Fruit fly (Drosophila melanogaster): Measurements from ENCODE around the gene CG32391.

CG32391 gene

DNA sequence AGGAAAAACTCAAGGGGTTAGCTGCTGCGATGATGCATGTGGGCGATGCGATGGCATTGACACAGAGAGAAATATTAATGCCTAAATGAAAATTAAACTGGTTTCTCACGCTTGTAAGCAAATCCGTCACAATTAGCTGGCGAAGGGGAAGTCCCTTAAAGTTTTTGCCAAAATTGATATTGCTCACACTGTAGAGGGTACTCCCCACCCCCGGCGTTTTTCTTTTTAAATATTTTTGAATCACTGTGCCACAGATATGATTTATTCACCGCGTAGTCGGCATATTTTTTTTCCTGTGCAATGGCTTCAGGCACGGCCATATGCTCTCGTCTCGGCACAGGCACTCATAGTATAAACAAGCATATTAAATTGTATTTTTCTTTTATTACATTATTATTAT is 18.3 kb upstream of the CG32391 start:
- TF ChIP-seq pan (optimal IDR thresholded peaks at IDR 0.05), result no peak
- TF ChIP-seq usp (GFP tag; optimal IDR thresholded peaks at IDR 0.05), result no peak
- TF ChIP-seq psq (optimal IDR thresholded peaks at IDR 0.05), result no peak
- TF ChIP-seq EcR (GFP tag; optimal IDR thresholded peaks at IDR 0.05), result no peak

DNA sequence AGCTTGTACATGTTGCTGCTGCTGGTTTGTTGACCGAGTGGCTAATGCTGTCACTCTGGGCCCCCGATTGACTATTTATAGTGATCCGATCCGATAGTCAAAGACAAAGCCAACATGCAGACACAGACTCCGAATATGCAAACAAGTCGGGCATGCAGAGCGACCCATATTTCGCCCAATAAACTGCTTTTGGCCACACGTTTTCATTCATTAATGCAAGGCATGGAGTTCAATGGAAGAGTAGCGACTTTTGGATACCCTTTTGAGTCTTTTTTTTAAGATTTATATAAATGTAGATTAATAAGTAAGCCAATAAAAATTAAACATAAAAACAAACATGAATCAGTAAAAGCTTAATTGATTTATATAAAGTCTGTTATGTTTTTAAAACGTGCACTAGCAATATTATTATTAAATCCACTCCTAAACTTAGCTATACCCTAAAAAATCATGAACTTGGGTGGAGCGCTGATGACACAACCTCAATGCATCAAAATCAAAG is 17.6 kb upstream of the CG32391 start, which contains the start of gene Cpr65Ea:
Gene Cpr65Ea (minus strand): TSS at position 51 of the 502 bp plus-strand sequence.
- TF ChIP-seq psq (optimal IDR thresholded peaks at IDR 0.05) (no peak), pan (optimal IDR thresholded peaks at IDR 0.05) (no peak), Dll (optimal IDR thresholded peaks at IDR 0.05) (no peak), usp (GFP tag; optimal IDR thresholded peaks at IDR 0.05) (no peak), CG8478 (optimal IDR thresholded peaks at IDR 0.05) (no peak), EcR (GFP tag; optimal IDR thresholded peaks at IDR 0.05) (no peak)

DNA sequence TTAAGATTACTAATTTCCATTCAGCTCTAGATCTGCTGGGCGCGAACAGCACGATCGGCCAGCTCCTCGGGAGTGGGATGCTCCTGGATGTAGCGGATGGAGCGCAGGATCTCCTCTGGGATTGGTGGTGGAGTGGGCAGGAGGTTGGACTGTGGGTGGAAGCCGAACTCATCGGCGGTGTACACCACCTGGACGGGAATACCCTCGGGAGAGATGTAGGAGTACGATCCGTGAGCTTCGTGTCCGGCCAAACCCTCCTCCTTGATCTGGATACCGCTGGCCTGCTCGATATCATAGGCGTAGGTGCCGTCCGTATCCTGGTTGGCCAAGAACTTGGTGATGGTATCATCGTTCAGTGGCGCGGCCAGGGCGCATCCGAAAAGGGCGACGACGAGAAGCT is 17.1 kb upstream of the CG32391 start:
- TF ChIP-seq pan (optimal IDR thresholded peaks at IDR 0.05) (no peak), usp (GFP tag; optimal IDR thresholded peaks at IDR 0.05) (no peak), CG8478 (optimal IDR thresholded peaks at IDR 0.05) (no peak), psq (optimal IDR thresholded peaks at IDR 0.05) (no peak)

DNA sequence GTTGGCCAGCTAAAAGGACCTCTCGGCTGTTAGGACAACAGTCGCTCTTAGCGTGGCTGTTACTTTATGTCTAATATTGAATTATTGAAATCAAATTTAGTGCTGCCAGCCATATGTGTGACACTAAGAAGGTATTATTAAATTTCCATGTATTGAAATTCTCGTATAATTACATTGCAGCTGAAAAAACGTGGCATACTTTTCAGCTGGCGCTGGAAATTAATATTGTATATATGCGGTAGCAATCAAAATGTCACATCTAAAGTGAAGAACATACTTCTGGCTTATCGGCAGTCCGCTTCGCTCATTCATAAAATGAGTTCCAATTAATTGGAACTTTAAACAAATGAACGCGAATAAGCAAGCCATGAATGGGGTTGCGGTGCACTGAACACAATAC is 13.2 kb upstream of the CG32391 start:
- TF ChIP-seq Dll (optimal IDR thresholded peaks at IDR 0.05), result no peak

DNA sequence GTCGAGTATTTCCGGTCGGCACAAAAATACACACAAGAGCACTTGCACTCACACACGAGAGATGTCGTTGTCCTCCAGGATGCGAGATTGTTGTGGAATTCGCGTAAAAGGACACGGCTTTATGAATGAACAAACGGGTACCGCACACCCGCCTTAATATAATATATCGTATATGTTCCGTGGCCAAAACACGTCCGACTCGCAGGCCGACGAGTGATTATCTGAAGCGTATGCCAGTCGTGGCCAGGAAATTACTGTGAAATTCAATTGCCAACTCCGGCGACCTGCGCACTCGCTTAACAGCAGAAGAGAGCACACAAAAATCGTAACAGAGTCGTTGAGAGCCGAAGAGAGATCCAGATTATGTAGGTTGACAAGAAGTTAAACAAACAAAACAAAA is 8.3 kb upstream of the CG32391 start, which contains the start of gene CG8641:
Gene CG8641 (minus strand): TSS at position 205 of the 400 bp plus-strand sequence.
- TF ChIP-seq Dll (optimal IDR thresholded peaks at IDR 0.05) (no peak), CG8478 (optimal IDR thresholded peaks at IDR 0.05) (no peak)

DNA sequence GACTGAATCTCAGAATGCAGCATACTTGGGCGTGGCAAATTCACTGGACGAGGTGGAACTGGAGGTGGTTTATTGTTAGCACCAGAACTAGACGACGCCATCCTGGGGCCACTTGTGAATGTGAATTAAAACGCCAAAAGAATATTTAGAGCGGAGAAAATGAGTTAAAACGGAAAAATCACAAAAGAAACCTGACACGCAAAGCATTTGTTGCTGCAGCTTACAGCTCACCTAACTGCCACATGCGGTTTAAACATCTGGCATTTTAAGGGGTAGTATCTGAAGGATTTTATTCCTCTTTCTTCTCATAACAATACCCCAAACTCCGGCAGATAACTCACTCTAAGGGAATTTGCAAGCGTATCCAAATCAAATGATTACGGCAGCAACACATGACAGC is 6.1 kb upstream of the CG32391 start, which contains the start of gene CG34030:
Gene CG34030 (minus strand): TSS at position 101 of the 400 bp plus-strand sequence.
- TF ChIP-seq Dll (optimal IDR thresholded peaks at IDR 0.05) (no peak), pan (optimal IDR thresholded peaks at IDR 0.05) (no peak), EcR (GFP tag; optimal IDR thresholded peaks at IDR 0.05) (no peak), CG8478 (optimal IDR thresholded peaks at IDR 0.05) (no peak), usp (GFP tag; optimal IDR thresholded peaks at IDR 0.05) (no peak), psq (optimal IDR thresholded peaks at IDR 0.05) (no peak)

DNA sequence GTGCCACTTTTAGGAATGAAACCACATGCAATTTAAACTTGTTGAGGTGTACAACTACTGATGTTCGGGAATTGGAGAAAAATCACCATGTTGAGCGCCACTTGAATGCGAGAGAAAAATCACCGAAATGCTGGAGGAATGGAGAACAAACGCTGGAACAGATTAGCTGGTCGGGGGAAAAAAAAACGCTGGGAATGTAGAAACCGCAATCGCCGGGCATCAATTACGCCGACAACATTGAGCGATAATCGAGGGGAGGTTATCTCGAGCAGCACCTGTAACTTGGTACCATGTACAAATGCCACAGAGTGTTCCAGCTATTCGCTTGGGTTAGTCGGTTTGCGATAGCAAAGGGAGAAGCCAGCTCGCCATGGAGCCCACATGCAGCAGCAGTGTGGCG is 3.0 kb downstream of the CG32391 start, which contains the start of gene CG14823:
Gene CG14823 (plus strand): TSS at position 301 of the 400 bp plus-strand sequence.
- no peak for TF ChIP-seq CG8478 (optimal IDR thresholded peaks at IDR 0.05)

DNA sequence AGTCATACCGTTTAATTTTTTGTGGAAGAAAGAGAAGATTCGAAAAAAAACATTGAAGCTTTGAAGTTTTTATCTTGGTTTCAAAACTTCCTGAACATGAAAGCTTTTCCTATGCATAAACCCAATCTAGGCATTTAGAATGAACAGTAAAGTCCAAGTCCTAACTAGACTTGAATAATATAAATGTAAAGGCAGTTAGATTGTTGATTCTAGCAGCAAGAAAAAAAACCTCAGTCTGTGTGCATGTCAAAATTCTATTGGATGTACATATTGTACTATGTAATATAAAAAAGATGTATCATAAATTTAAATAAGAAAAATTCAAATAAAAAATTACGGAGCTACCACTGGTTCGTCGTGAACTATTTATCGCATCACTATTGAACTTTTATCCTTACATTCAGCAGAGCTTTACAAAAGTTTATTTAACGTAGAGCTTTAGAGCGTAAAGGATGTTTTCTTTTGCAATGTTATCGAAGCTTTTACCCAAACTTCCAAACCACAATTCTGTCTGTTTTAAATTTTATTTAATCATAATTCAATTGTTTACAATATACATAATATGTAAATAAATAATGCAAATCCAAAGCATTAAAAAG is 10.5 kb downstream of the CG32391 start:
- no peak for TF ChIP-seq psq (optimal IDR thresholded peaks at IDR 0.05)
- no peak for TF ChIP-seq Dll (optimal IDR thresholded peaks at IDR 0.05)
- TF ChIP-seq pan (optimal IDR thresholded peaks at IDR 0.05), result no peak
- no peak for TF ChIP-seq usp (GFP tag; optimal IDR thresholded peaks at IDR 0.05)
- TF ChIP-seq CG8478 (optimal IDR thresholded peaks at IDR 0.05), result no peak

DNA sequence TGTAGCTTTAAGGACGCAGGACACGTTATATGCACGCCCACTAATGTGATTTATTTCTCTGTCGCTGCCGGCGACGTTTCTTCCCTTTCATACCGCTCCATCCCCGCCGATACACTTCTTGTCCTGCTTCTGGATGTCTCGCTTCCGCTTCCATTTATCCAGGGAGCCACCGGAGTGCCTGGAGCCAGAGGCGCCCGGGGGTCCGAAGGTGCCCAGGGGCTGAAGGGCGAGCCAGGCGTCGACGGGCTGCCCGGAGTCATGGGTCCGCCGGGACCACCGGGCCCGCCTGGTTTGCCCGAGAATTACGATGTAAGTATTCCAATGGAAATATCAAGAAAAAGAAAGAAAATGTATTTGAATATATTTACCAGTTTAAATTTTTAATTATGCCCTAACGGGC is 31.2 kb downstream of the CG32391 start:
- TF ChIP-seq pan (optimal IDR thresholded peaks at IDR 0.05), result no peak
- TF ChIP-seq CG8478 (optimal IDR thresholded peaks at IDR 0.05), result no peak
- no peak for TF ChIP-seq Dll (optimal IDR thresholded peaks at IDR 0.05)
- no peak for TF ChIP-seq usp (GFP tag; optimal IDR thresholded peaks at IDR 0.05)
- no peak for TF ChIP-seq psq (optimal IDR thresholded peaks at IDR 0.05)
- no peak for TF ChIP-seq EcR (GFP tag; optimal IDR thresholded peaks at IDR 0.05)

DNA sequence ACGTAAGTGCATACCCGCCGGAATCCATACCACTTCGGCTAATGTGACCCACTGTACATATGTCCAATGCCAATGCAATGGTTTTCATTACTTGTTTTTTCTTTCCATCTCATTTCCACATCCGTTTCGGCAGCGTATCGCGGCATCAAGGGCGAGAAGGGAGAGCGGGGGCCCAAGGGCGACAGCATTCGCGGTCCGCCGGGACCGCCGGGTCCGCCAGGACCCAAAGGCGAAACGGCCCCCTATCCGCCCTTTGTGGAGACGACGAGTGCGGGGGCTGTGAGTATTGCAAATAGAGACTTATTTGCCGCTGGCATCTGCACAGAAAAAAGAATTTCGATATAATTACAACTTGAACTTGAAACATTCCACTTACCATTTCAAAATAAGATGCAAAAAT is 34.0 kb downstream of the CG32391 start:
- no peak for TF ChIP-seq EcR (GFP tag; optimal IDR thresholded peaks at IDR 0.05)
- no peak for TF ChIP-seq Dll (optimal IDR thresholded peaks at IDR 0.05)
- no peak for TF ChIP-seq pan (optimal IDR thresholded peaks at IDR 0.05)
- TF ChIP-seq CG8478 (optimal IDR thresholded peaks at IDR 0.05), result no peak
- TF ChIP-seq usp (GFP tag; optimal IDR thresholded peaks at IDR 0.05), result no peak
- TF ChIP-seq psq (optimal IDR thresholded peaks at IDR 0.05), result no peak

DNA sequence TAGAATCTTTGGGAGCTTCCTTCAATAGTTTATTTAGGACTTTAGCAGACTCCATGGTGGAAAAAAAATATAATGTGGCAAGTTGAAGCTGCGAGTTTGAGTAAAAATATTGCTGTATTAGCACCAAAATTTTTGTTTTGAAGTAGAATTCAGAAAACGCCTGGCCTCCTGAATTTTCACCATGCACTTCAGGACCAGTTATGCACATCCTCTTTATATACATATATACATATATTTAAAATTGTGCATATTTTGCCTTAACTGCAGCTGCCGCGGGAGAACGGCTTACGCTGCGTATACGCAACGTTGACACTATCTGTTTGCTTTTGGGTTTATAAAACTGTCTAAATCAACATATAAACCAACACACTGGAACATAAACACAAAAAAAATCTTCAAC is 42.3 kb downstream of the CG32391 start, which contains the start of gene CG17744:
Gene CG17744 (minus strand): TSS at position 101 of the 400 bp plus-strand sequence.
- no peak for TF ChIP-seq Dll (optimal IDR thresholded peaks at IDR 0.05)
- no peak for TF ChIP-seq EcR (GFP tag; optimal IDR thresholded peaks at IDR 0.05)
- no peak for TF ChIP-seq CG8478 (optimal IDR thresholded peaks at IDR 0.05)
- no peak for TF ChIP-seq usp (GFP tag; optimal IDR thresholded peaks at IDR 0.05)
- no peak for TF ChIP-seq pan (optimal IDR thresholded peaks at IDR 0.05)
- no peak for TF ChIP-seq psq (optimal IDR thresholded peaks at IDR 0.05)

All from whole organism.